Worm (Caenorhabditis elegans): ENCODE results near the gene eif-2D.

eif-2D gene

DNA sequence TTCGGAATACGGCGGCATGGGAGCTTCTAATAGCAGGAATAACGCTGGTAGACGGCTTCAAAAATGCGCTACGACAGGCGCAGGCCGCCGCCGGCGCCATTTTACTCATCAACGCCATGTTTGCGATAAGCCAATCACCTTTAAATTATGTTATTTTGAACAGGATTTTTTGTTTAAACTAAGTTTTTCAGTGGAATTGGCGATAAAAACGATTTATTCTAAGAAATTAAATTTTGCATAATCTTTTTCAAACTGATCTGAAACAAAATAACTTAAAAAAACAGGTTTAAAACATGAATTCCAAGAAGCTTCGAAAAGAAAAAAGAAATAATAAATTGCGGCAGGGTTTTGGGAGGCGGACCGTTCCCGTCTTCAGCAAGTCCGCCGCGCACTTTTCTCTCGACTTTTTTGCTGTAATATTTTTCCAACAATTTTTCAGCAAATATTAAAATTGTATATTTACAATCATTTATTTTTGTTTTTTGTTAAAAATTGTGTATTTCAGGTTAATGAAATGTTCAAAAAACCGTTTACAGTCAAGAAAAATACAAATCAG is at the start of gene eif-2D, which contains the start of gene ndub-5:
TSS of gene eif-2D (plus strand) at position 506 of the 556 bp plus-strand sequence.
TSS of gene ndub-5 (minus strand) at position 138 of the 556 bp plus-strand sequence.
- TF ChIP-seq unc-62 (GFP tag; optimal IDR thresholded peaks at IDR 0.05): no peak

DNA sequence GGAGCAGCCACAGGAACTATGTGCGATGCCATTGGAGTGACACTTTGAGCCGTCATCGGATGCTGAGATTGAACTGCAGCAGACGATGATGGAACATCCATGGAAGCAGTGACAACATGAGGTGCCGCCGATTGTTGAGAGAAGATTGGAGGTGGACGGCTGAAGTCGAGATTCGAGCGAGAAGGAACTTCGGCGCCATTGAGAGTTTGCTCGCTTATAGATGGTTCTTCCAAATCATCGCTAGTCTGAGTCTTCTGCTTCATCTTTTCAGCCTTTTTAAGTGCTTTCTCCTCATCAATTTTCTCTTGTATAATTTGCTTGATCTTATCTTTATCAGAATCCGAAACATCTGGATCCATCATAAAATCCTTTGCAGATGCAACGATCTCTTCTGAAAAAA is 49.4 kb upstream of the eif-2D start:
- TF ChIP-seq unc-62 (GFP tag; optimal IDR thresholded peaks at IDR 0.05): no peak

DNA sequence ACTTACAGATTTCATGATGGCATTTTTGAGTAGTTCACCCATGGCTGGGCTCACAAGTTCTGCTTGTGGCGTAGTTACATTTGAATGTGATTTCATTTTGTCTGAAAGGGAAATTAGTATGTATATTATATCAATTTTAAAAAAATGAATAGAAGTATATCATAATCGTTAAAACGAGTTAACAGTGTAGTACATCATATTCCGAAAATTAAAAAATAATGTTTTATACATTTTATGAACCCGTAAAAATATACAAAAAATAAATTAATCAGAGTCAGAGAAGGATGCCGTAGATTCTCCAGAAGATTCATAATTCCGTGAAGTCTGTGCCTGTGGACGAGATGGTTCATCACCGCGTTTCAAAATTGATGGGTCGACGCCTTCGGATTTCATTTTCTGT is 44.6 kb upstream of the eif-2D start, which contains the start of gene F59E12.9:
TSS of gene F59E12.9 (minus strand) at position 101 of the 400 bp plus-strand sequence.
- no peak for TF ChIP-seq unc-62 (GFP tag; optimal IDR thresholded peaks at IDR 0.05)

DNA sequence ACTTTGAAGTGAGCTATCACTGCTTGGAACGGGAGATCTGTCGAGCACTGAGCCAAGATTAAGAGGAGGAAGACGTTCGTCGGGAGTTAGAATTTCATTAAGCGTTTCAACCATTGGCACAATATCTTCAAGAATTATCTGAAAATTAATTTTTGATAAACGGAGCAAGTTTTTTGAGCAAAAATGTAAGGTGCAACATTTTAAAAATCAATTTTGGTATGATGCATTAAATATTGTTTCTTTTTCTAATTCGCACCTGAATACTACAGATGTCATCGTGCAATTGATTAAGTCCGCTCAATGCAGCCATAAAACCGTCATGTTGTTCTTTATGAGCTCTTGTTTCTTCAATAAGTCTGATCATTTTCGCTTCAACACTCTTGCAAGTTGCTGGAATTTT is 43.2 kb upstream of the eif-2D start, which contains the start of gene ddl-1:
TSS of gene ddl-1 (minus strand) at position 101 of the 400 bp plus-strand sequence.
- no peak for TF ChIP-seq unc-62 (GFP tag; optimal IDR thresholded peaks at IDR 0.05)

DNA sequence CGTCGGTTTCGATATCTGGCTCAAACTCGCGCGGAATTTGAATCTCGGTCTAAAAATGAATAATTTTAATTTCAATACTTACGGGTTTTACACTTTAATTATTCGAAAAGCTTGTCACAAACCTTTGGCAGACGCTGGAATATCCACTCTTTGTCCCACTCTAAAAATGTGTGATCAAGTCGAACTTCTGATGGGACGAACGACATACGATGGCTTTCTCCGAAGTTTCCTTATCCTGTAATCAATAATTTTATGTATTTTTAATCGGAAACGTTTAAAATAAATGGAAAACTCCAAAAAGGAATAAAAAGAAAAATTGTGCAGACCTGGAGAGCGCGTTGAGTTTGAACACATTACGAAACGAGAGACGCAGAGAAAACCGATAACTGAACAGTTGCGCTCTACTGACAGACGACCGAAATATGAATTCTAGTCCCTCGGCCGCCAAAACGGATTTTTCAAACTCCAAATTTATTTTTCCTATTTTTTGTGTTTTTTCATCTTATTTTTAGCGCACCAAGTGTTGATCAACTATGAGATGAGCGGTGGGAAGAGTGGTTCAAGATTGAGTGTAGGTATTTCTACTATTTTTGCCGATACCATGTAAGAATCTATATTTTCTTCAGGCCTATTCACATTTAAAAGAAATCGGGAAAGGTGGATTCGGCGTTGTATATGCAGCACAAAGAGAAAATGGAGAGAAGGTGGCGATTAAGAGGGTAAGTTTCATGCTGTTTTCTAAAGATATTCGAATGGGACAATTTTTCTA is 42.1 kb upstream of the eif-2D start, which contains the start of the genes sam-4, F59E12.17 and zyg-1:
TSS of gene sam-4 (minus strand) at position 51 of the 769 bp plus-strand sequence.
TSS of gene F59E12.17 (minus strand) at position 235 of the 769 bp plus-strand sequence.
TSS of gene zyg-1 (plus strand) at position 513 of the 769 bp plus-strand sequence.
- TF ChIP-seq unc-62 (GFP tag; optimal IDR thresholded peaks at IDR 0.05): no peak

DNA sequence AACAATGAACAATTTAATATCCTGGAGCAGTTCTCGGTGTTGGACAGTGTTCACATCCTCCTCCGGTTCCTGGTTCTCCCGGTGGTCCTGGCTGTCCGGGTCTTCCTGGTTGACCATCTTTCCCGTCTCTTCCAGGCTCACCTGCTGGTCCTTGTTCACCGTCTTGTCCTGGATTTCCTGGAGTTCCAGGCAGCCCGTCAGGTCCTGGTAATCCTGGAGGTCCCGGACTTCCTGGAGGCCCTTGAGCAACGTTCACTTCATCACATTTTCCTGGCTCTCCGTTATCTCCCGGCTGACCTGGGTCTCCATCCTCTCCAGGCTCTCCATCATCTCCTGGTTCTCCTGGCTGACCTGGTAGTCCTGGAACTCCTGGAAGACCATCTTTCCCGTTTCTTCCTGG is 40.1 kb upstream of the eif-2D start:
- TF ChIP-seq unc-62 (GFP tag; optimal IDR thresholded peaks at IDR 0.05): no peak

DNA sequence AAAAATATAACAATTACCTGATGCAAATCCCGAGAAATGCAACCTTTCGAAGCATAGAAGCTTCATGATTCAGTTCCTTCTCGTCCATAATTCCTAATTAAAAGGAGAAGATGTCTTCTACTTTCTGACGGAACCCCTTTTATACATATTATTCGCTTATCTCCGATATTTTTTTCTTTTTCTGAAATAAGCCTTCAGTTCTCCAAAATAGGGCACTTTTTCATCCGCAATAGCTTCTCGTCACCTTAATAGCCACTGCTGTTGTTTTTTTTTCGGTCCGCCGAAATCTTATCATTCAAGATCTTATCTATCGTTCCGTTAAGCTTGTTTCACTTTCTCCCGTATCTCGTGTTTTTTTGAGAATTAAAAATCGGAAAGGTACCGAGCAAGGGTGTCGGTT is 39.2 kb upstream of the eif-2D start, which contains the start of gene bli-2:
TSS of gene bli-2 (minus strand) at position 101 of the 400 bp plus-strand sequence.
- no peak for TF ChIP-seq unc-62 (GFP tag; optimal IDR thresholded peaks at IDR 0.05)

DNA sequence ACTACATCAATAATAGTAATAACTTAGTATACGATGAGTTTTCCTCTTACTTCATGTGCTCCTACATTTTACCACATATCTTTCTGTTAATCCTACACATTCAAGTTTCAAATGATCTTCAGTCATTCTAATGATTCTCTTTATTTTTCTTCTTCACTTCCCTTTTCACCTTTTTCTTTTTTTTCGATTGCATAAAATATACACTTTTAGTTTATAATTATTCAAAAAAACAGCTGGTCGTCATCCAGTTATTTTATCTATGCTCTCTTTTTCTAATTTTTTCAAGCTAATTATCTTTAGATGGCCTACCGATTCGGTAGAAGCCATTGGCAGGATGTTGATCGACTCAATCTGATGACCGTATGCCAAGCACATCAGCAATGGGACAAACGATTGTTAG is 37.3 kb upstream of the eif-2D start, which contains the start of gene F59E12.1:
TSS of gene F59E12.1 (plus strand) at position 301 of the 400 bp plus-strand sequence.
- TF ChIP-seq unc-62 (GFP tag; optimal IDR thresholded peaks at IDR 0.05): no peak

DNA sequence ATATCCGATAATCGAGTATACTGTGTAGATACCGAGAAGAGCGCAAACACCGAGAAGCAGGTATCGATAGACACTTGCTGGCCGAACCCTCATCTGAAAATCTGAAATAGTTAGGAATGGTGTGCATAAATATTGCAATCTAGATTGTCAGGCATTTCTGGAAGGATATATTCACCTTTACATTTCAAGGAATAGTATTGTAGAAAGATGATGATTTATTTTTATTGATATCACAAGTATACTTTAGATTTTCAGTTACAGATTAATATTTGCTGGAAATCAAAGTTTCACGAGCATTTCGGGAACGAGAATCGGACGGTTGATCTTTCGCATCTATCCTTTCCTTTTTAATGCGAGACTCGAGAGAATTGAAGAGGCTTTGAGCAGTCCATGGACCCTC is 31.8 kb upstream of the eif-2D start, which contains the start of gene fut-3:
TSS of gene fut-3 (minus strand) at position 101 of the 400 bp plus-strand sequence.
- no peak for TF ChIP-seq unc-62 (GFP tag; optimal IDR thresholded peaks at IDR 0.05)

DNA sequence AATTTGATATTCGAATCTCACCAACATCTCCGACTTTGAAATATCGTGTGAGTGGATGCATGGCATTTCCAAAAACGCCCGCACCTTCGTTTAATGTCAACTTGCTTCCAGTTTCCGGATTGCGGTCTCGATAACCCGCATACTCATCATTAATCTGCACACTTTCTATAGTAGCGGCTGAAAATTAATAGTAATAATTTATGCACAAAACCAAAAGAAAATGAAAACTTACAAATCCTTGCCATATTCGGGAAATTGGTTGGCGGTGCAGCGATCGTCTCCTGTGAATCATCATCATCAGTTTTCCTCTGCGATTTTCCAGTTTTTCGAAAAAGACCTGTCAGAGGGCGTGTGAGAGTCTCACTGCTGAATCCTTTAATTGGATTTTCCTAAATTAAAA is 31.4 kb upstream of the eif-2D start:
- no peak for TF ChIP-seq unc-62 (GFP tag; optimal IDR thresholded peaks at IDR 0.05)

DNA sequence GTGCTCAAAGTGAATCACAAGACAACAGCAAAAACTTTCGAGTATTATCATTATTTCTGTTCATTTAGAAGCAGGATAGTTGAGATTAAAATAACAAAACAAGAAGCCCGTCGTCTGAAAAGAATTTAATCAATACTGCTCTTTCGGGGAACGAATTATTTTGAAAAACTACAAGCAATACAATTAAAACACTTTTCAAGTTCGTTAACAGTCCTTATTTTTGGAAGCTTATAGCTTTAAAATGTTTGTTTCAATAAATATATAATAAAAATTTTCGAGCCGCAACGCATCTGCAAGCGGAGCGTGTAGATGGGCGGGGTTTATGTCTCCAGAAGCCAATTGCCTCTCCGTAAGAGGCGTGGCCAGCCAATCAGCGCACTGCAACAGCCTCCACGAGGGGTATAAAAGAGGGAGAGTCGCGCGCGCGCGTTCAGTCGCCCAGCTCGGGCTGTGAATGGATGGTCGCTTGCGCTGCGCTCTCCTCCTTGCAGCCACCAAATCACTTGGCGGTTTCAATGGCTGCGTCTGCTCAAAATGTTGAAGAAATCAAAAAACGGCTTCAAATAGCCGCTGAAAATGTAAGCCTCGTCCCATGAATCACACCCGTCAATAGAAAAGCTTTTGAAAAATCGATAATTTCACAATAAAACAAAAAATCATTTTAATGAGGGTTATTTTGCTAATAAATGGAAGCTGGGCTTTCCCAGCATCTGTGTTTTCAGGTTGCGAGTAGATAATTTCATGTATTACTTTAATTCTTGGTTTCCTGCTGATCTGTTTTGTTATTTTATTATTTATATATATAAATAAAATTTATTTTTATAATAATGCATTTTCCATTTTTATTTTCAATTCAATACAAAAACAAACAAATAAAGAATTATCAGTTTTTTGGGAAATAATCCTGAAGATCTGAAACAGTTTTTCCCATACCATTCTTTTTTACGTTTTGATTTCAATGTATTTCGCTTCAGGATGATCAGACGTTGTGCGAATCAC is 30.5 kb upstream of the eif-2D start, which contains the start of the genes ift-43 and mdt-26:
TSS of gene ift-43 (minus strand) at position 51 of the 999 bp plus-strand sequence.
TSS of gene mdt-26 (plus strand) at position 446 of the 999 bp plus-strand sequence.
- TF ChIP-seq unc-62 (GFP tag; optimal IDR thresholded peaks at IDR 0.05): no peak

DNA sequence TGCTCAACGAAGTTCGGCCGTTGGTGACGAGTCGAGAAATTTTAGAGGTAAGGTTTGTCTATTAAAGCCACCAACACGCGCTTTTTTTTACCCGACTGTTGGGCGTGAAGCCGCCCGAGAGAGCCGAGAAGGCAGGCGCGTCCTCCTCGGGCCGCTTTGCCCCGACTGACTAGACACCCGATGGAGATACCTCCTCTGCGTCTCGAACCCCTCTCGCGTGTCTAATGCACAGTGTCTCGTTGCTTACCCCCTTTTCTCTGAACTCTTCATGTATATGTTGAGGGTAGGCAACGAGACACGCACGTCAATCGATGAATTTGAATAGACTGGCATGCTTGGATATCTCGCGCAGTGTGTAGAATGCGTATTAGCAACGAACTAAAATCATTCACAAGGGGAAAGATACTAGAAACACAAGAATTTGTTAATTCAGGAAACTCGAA is 29.8 kb upstream of the eif-2D start:
- no peak for TF ChIP-seq unc-62 (GFP tag; optimal IDR thresholded peaks at IDR 0.05)

DNA sequence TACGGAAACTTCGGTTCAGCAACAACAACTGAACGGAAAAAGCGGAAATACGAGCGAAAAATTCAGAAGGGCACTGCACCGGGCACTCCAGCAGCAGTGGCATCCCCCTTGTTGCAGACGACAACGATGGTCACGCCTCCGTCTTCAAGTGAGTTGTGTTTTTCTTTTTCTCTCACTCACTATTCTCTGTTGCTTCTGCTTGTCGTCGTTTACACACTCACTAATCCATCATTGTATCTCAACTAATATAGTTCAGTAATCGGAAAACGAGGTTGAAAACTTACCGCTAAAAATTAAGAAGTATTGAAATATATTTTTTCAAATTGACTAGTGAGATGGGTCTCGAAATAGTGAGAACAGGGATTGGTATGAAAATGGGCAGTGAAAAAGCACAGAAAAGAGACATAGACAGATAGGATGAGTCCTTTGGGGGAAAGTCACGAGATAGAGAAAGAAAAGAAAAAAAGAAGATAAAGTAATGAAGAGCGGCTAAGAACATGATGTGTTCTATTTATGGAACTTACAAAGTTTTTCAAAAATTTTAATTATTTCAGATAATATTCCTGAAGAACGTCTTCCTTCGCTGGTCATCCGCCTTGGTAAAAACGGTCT is 28.2 kb upstream of the eif-2D start:
- no peak for TF ChIP-seq unc-62 (GFP tag; optimal IDR thresholded peaks at IDR 0.05)

DNA sequence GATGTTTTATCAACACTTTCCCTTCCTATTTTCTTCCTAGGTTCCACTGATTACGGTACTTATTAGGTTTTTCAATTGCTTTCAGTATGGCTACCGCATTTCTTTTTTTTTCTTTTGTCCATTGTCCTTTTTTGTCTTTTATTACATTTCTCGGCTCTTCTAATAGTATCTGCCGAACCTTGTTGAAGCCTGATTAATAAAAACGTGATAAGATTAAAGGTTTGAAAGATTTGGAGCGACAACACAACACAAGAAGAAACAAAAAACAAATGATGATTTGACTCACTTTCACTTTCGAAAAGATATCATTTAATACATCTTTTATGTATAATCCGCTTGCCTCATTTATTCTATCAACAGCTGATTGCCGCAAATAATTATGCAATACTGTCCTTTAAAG is 26.5 kb upstream of the eif-2D start, which contains the start of gene C25H3.15:
TSS of gene C25H3.15 (plus strand) at position 301 of the 400 bp plus-strand sequence.
- no peak for TF ChIP-seq unc-62 (GFP tag; optimal IDR thresholded peaks at IDR 0.05)
